ENCODE assay signal across 5 worm cellular contexts in genomic region chrIII:8867922-8868655, ce11.
TF ChIP-seq lines count a peak whose summit lies in the region.

No protein-coding gene starts in this region.

TF ChIP-seq in whole organism, L1 larva, 84 proteins besides CTCF, POLR2A, EP300 and RAD21 (continued from another document):
- TF ChIP-seq nhr-90 (tag; optimal IDR thresholded peaks at IDR 0.05; lab: Kevin White, UChicago; ENCODE audit: poor library complexity): peak; percentile 40
- peak; percentile 88 for TF ChIP-seq elt-2 (tag; optimal IDR thresholded peaks at IDR 0.05; lab: Kevin White, UChicago)
- TF ChIP-seq skn-1 (tag; optimal IDR thresholded peaks at IDR 0.05; lab: Kevin White, UChicago): peak; percentile 46
- peak; percentile 44 for TF ChIP-seq zip-4 (GFP tag; optimal IDR thresholded peaks at IDR 0.05; lab: Kevin White, UChicago)
- peak; percentile 7 for TF ChIP-seq lir-3 (tag; optimal IDR thresholded peaks at IDR 0.05; lab: Kevin White, UChicago; ENCODE audit: poor library complexity)
- TF ChIP-seq mdl-1 (tag; optimal IDR thresholded peaks at IDR 0.05; lab: Kevin White, UChicago): peak in 1 of 2 experiments; percentile 6
- peak; percentile 24; the same call in 1 of the 2 replicates for TF ChIP-seq nhr-19 (GFP tag; conservative IDR thresholded peaks at IDR 0.05; lab: Robert Waterston, UW)
- no peak for TF ChIP-seq jun-1 (tag; optimal IDR thresholded peaks at IDR 0.05; lab: Kevin White, UChicago)
- TF ChIP-seq unc-62 (GFP tag; optimal IDR thresholded peaks at IDR 0.05; lab: Kevin White, UChicago): no peak
- TF ChIP-seq blmp-1 (tag; optimal IDR thresholded peaks at IDR 0.05; lab: Kevin White, UChicago): peak; percentile 87
- TF ChIP-seq sup-37 (GFP tag; optimal IDR thresholded peaks at IDR 0.05; lab: Kevin White, UChicago): no peak
- TF ChIP-seq nhr-71 (tag; optimal IDR thresholded peaks at IDR 0.05; lab: Kevin White, UChicago): peak; percentile 69
- peak; percentile 74 for TF ChIP-seq nhr-20 (tag; optimal IDR thresholded peaks at IDR 0.05; lab: Kevin White, UChicago)

TF ChIP-seq in whole organism, L2 larva, 48 proteins besides CTCF, POLR2A, EP300 and RAD21 (continued from another document):
- TF ChIP-seq gmeb-1 (tag; optimal IDR thresholded peaks at IDR 0.05; lab: Kevin White, UChicago) (peak; percentile 47), snpc-4 (tag; optimal IDR thresholded peaks at IDR 0.05; lab: Kevin White, UChicago) (no peak), unc-55 (GFP tag; optimal IDR thresholded peaks at IDR 0.05; lab: Kevin White, UChicago) (no peak), fos-1 (tag; optimal IDR thresholded peaks at IDR 0.05; lab: Kevin White, UChicago) (peak; percentile 96), R02D3.7 (tag; optimal IDR thresholded peaks at IDR 0.05; lab: Kevin White, UChicago) (no peak), blmp-1 (tag; optimal IDR thresholded peaks at IDR 0.05; lab: Kevin White, UChicago; ENCODE audit: insufficient read depth) (peak; percentile 59), lsy-2 (tag; optimal IDR thresholded peaks at IDR 0.05; lab: Kevin White, UChicago) (peak in 1 of 2 experiments; percentile 52), mdl-1 (tag; optimal IDR thresholded peaks at IDR 0.05; lab: Kevin White, UChicago) (no peak), dmd-4 (tag; optimal IDR thresholded peaks at IDR 0.05; lab: Kevin White, UChicago) (no peak), ztf-1 (GFP tag; conservative IDR thresholded peaks at IDR 0.05; lab: Robert Waterston, UW) (no peak), nhr-23 (tag; optimal IDR thresholded peaks at IDR 0.05; lab: Kevin White, UChicago) (no peak), ama-1 (optimal IDR thresholded peaks at IDR 0.05; lab: Kevin White, UChicago) (peak; percentile 78), egl-27 (tag; optimal IDR thresholded peaks at IDR 0.05; lab: Kevin White, UChicago) (peak; percentile 31), nhr-21 (tag; optimal IDR thresholded peaks at IDR 0.05; lab: Kevin White, UChicago) (peak; percentile 51), aly-2 (tag; optimal IDR thresholded peaks at IDR 0.05; lab: Kevin White, UChicago) (no peak), lin-13 (GFP tag; optimal IDR thresholded peaks at IDR 0.05; lab: Kevin White, UChicago) (peak; percentile 3)

TF ChIP-seq in whole organism, L3 larva, 47 proteins besides CTCF, POLR2A, EP300 and RAD21 (continued from another document):
- TF ChIP-seq fos-1 (tag; optimal IDR thresholded peaks at IDR 0.05; lab: Kevin White, UChicago): no peak
- TF ChIP-seq ztf-4 (tag; optimal IDR thresholded peaks at IDR 0.05; lab: Kevin White, UChicago): no peak
- TF ChIP-seq mdl-1 (tag; optimal IDR thresholded peaks at IDR 0.05; lab: Kevin White, UChicago): no peak
- TF ChIP-seq nfya-1 (tag; optimal IDR thresholded peaks at IDR 0.05; lab: Kevin White, UChicago; ENCODE audit: insufficient read depth): peak; percentile 27
- no peak for TF ChIP-seq nhr-11 (tag; optimal IDR thresholded peaks at IDR 0.05; lab: Kevin White, UChicago)
- TF ChIP-seq R02D3.7 (tag; optimal IDR thresholded peaks at IDR 0.05; lab: Kevin White, UChicago): no peak
- peak; percentile 94 for TF ChIP-seq pqm-1 (tag; optimal IDR thresholded peaks at IDR 0.05; lab: Kevin White, UChicago)
- no peak for TF ChIP-seq nhr-12 (tag; optimal IDR thresholded peaks at IDR 0.05; lab: Kevin White, UChicago)
- TF ChIP-seq elt-3 (tag; optimal IDR thresholded peaks at IDR 0.05; lab: Kevin White, UChicago): peak in 1 of 3 experiments; percentile 73
- no peak for TF ChIP-seq unc-39 (tag; optimal IDR thresholded peaks at IDR 0.05; lab: Kevin White, UChicago)
- TF ChIP-seq ceh-16 (tag; optimal IDR thresholded peaks at IDR 0.05; lab: Kevin White, UChicago): no peak
- TF ChIP-seq nhr-25 (tag; optimal IDR thresholded peaks at IDR 0.05; lab: Kevin White, UChicago): peak; percentile 45
- TF ChIP-seq hmg-11 (tag; optimal IDR thresholded peaks at IDR 0.05; lab: Kevin White, UChicago): no peak
- no peak for TF ChIP-seq ZK546.5 (tag; optimal IDR thresholded peaks at IDR 0.05; lab: Kevin White, UChicago)
- no peak for TF ChIP-seq elt-1 (tag; optimal IDR thresholded peaks at IDR 0.05; lab: Kevin White, UChicago)
- TF ChIP-seq egl-27 (tag; optimal IDR thresholded peaks at IDR 0.05; lab: Kevin White, UChicago): no peak
- TF ChIP-seq nhr-28 (tag; optimal IDR thresholded peaks at IDR 0.05; lab: Kevin White, UChicago): no peak
- TF ChIP-seq lsy-12 (tag; optimal IDR thresholded peaks at IDR 0.05; lab: Kevin White, UChicago): no peak
- TF ChIP-seq ama-1 (optimal IDR thresholded peaks at IDR 0.05; lab: Kevin White, UChicago): peak; percentile 14
- no peak for TF ChIP-seq zag-1 (tag; optimal IDR thresholded peaks at IDR 0.05; lab: Kevin White, UChicago)
- TF ChIP-seq lin-15B (tag; optimal IDR thresholded peaks at IDR 0.05; lab: Kevin White, UChicago): no peak
- no peak for TF ChIP-seq daf-12 (tag; optimal IDR thresholded peaks at IDR 0.05; lab: Kevin White, UChicago)
- TF ChIP-seq eor-1 (tag; optimal IDR thresholded peaks at IDR 0.05; lab: Kevin White, UChicago): no peak
- TF ChIP-seq aly-2 (tag; optimal IDR thresholded peaks at IDR 0.05; lab: Kevin White, UChicago): no peak
- TF ChIP-seq sea-2 (GFP tag; optimal IDR thresholded peaks at IDR 0.05; lab: Kevin White, UChicago): no peak
- peak; percentile 51 for TF ChIP-seq ceh-28 (tag; optimal IDR thresholded peaks at IDR 0.05; lab: Kevin White, UChicago)
- TF ChIP-seq nhr-237 (tag; optimal IDR thresholded peaks at IDR 0.05; lab: Kevin White, UChicago): no peak
- TF ChIP-seq nhr-76 (tag; optimal IDR thresholded peaks at IDR 0.05; lab: Kevin White, UChicago): no peak
- no peak for TF ChIP-seq unc-62 (GFP tag; optimal IDR thresholded peaks at IDR 0.05; lab: Kevin White, UChicago)
- TF ChIP-seq egl-5 (tag; optimal IDR thresholded peaks at IDR 0.05; lab: Kevin White, UChicago): no peak

TF ChIP-seq in whole organism, L4 larva, 104 proteins besides CTCF, POLR2A, EP300 and RAD21 (continued from another document and continues in another):
- TF ChIP-seq nhr-28 (tag; optimal IDR thresholded peaks at IDR 0.05; lab: Kevin White, UChicago) (peak; percentile 95), lin-1 (GFP tag; IDR thresholded peaks at IDR 0.05; lab: Robert Waterston, UW) (no peak), dmd-6 (GFP tag; IDR thresholded peaks at IDR 0.05; lab: Robert Waterston, UW) (peak; percentile 91), pha-4 (GFP tag; IDR thresholded peaks at IDR 0.05; lab: Robert Waterston, UW) (no peak), pha-4 (tag; optimal IDR thresholded peaks at IDR 0.05; lab: Kevin White, UChicago) (no peak), mxl-3 (GFP tag; optimal IDR thresholded peaks at IDR 0.05; lab: Kevin White, UChicago) (peak; percentile 41), hlh-11 (tag; optimal IDR thresholded peaks at IDR 0.05; lab: Kevin White, UChicago) (peak; percentile 88), hlh-30 (tag; optimal IDR thresholded peaks at IDR 0.05; lab: Kevin White, UChicago; ENCODE audit: insufficient read depth) (peak; percentile 74), hif-1 (tag; optimal IDR thresholded peaks at IDR 0.05; lab: Kevin White, UChicago) (no peak), lsy-2 (tag; optimal IDR thresholded peaks at IDR 0.05; lab: Kevin White, UChicago) (peak in 1 of 2 experiments; percentile 70), mxl-2 (GFP tag; conservative IDR thresholded peaks at IDR 0.05; lab: Robert Waterston, UW) (no peak), ces-1 (GFP tag; optimal IDR thresholded peaks at IDR 0.05; lab: Kevin White, UChicago) (no peak), ZK337.2 (GFP tag; IDR thresholded peaks at IDR 0.05; lab: Robert Waterston, UW) (no peak), saeg-2 (GFP tag; IDR thresholded peaks at IDR 0.05; lab: Robert Waterston, UW) (no peak), nhr-25 (tag; optimal IDR thresholded peaks at IDR 0.05; lab: Kevin White, UChicago; ENCODE audit: borderline replicate concordance, insufficient read depth) (no peak), daf-8 (GFP tag; IDR thresholded peaks at IDR 0.05; lab: Robert Waterston, UW) (no peak), nhr-111 (GFP tag; optimal IDR thresholded peaks at IDR 0.05; lab: Kevin White, UChicago) (no peak), php-3 (GFP tag; IDR thresholded peaks at IDR 0.05; lab: Robert Waterston, UW) (no peak), ceh-44 (GFP tag; IDR thresholded peaks at IDR 0.05; lab: Robert Waterston, UW) (no peak), F37D6.2 (tag; optimal IDR thresholded peaks at IDR 0.05; lab: Kevin White, UChicago) (no peak), T20F7.1 (GFP tag; optimal IDR thresholded peaks at IDR 0.05; lab: Kevin White, UChicago) (peak; percentile 55), nhr-48 (tag; optimal IDR thresholded peaks at IDR 0.05; lab: Kevin White, UChicago) (no peak), daf-19 (GFP tag; conservative IDR thresholded peaks at IDR 0.05; lab: Robert Waterston, UW) (no peak), zip-2 (tag; optimal IDR thresholded peaks at IDR 0.05; lab: Kevin White, UChicago) (no peak), F44E2.7 (GFP tag; IDR thresholded peaks at IDR 0.05; lab: Robert Waterston, UW) (no peak), dve-1 (tag; optimal IDR thresholded peaks at IDR 0.05; lab: Kevin White, UChicago; ENCODE audit: insufficient read depth) (peak; percentile 93), nhr-77 (tag; optimal IDR thresholded peaks at IDR 0.05; lab: Kevin White, UChicago) (peak; percentile 84), madf-5 (GFP tag; IDR thresholded peaks at IDR 0.05; lab: Robert Waterston, UW) (no peak), F49E8.2 (tag; optimal IDR thresholded peaks at IDR 0.05; lab: Kevin White, UChicago; ENCODE audit: borderline replicate concordance) (no peak), snpc-4 (tag; optimal IDR thresholded peaks at IDR 0.05; lab: Kevin White, UChicago) (no peak), dpl-1 (GFP tag; optimal IDR thresholded peaks at IDR 0.05; lab: Kevin White, UChicago) (peak; percentile 33), rbr-2 (tag; optimal IDR thresholded peaks at IDR 0.05; lab: Kevin White, UChicago) (no peak), tra-1 (GFP tag; IDR thresholded peaks at IDR 0.05; lab: Robert Waterston, UW) (no peak), nhr-11 (tag; optimal IDR thresholded peaks at IDR 0.05; lab: Kevin White, UChicago) (peak; percentile 24), zip-11 (GFP tag; IDR thresholded peaks at IDR 0.05; lab: Robert Waterston, UW) (no peak), jun-1 (tag; optimal IDR thresholded peaks at IDR 0.05; lab: Kevin White, UChicago) (no peak), attf-4 (tag; optimal IDR thresholded peaks at IDR 0.05; lab: Kevin White, UChicago) (no peak), lin-38 (GFP tag; IDR thresholded peaks at IDR 0.05; lab: Robert Waterston, UW) (no peak), dmd-8 (GFP tag; IDR thresholded peaks at IDR 0.05; lab: Robert Waterston, UW) (0 out of 2 replicates have a peak, but pooled peaks have one; percentile 54), lin-13 (GFP tag; optimal IDR thresholded peaks at IDR 0.05; lab: Kevin White, UChicago) (peak; percentile 33), cey-2 (tag; optimal IDR thresholded peaks at IDR 0.05; lab: Kevin White, UChicago; ENCODE audit: borderline replicate concordance, insufficient read depth) (peak; percentile 27)

TF ChIP-seq in whole organism, young adult, 124 proteins besides CTCF, POLR2A, EP300 and RAD21 (continued from another document and continues in another):
- TF ChIP-seq nhr-90 (tag; optimal IDR thresholded peaks at IDR 0.05; lab: Kevin White, UChicago) (no peak), mxl-1 (tag; optimal IDR thresholded peaks at IDR 0.05; lab: Kevin White, UChicago) (no peak), nfyb-1 (GFP tag; IDR thresholded peaks at IDR 0.05; lab: Robert Waterston, UW) (no peak), mcd-1 (GFP tag; IDR thresholded peaks at IDR 0.05; lab: Robert Waterston, UW) (no peak), efl-1 (GFP tag; optimal IDR thresholded peaks at IDR 0.05; lab: Kevin White, UChicago) (no peak), ets-4 (GFP tag; optimal IDR thresholded peaks at IDR 0.05; lab: Kevin White, UChicago) (no peak), xnd-1 (tag; optimal IDR thresholded peaks at IDR 0.05; lab: Kevin White, UChicago) (no peak), ceh-27 (GFP tag; optimal IDR thresholded peaks at IDR 0.05; lab: Kevin White, UChicago) (no peak), ztf-3 (GFP tag; optimal IDR thresholded peaks at IDR 0.05; lab: Kevin White, UChicago) (no peak), T07F8.4 (tag; optimal IDR thresholded peaks at IDR 0.05; lab: Kevin White, UChicago) (no peak), sptf-2 (GFP tag; optimal IDR thresholded peaks at IDR 0.05; lab: Kevin White, UChicago) (no peak), rcor-1 (GFP tag; IDR thresholded peaks at IDR 0.05; lab: Robert Waterston, UW) (no peak), attf-3 (GFP tag; conservative IDR thresholded peaks at IDR 0.05; lab: Robert Waterston, UW) (no peak), die-1 (tag; optimal IDR thresholded peaks at IDR 0.05; lab: Kevin White, UChicago) (no peak), egrh-3 (GFP tag; IDR thresholded peaks at IDR 0.05; lab: Robert Waterston, UW) (no peak), lsy-27 (tag; optimal IDR thresholded peaks at IDR 0.05; lab: Kevin White, UChicago; ENCODE audit: borderline replicate concordance, insufficient read depth) (no peak), mel-28 (tag; optimal IDR thresholded peaks at IDR 0.05; lab: Kevin White, UChicago; ENCODE audit: borderline replicate concordance) (no peak), lin-26 (GFP tag; IDR thresholded peaks at IDR 0.05; lab: Robert Waterston, UW) (no peak), ekl-4 (GFP tag; IDR thresholded peaks at IDR 0.05; lab: Robert Waterston, UW) (no peak), ceh-100 (GFP tag; IDR thresholded peaks at IDR 0.05; lab: Robert Waterston, UW) (no peak), F23B12.7 (tag; optimal IDR thresholded peaks at IDR 0.05; lab: Kevin White, UChicago; ENCODE audit: insufficient read depth) (peak; percentile 12), nhr-27 (tag; optimal IDR thresholded peaks at IDR 0.05; lab: Kevin White, UChicago) (no peak), unc-62 (GFP tag; optimal IDR thresholded peaks at IDR 0.05; lab: Kevin White, UChicago) (peak; percentile 31), K12H6.12 (tag; optimal IDR thresholded peaks at IDR 0.05; lab: Kevin White, UChicago) (no peak), hmg-20 (GFP tag; IDR thresholded peaks at IDR 0.05; lab: Robert Waterston, UW) (no peak), hrde-1 (tag; optimal IDR thresholded peaks at IDR 0.05; lab: Kevin White, UChicago; ENCODE audit: borderline replicate concordance) (no peak), unc-130 (GFP tag; optimal IDR thresholded peaks at IDR 0.05; lab: Kevin White, UChicago) (no peak), rpc-1 (optimal IDR thresholded peaks at IDR 0.05; lab: Kevin White, UChicago) (no peak), rpc-1 (tag; optimal IDR thresholded peaks at IDR 0.05; lab: Kevin White, UChicago) (no peak), F39B2.1 (GFP tag; IDR thresholded peaks at IDR 0.05; lab: Robert Waterston, UW) (no peak), Y67H2A.10 (GFP tag; conservative IDR thresholded peaks at IDR 0.05; lab: Robert Waterston, UW) (no peak), nfya-2 (GFP tag; IDR thresholded peaks at IDR 0.05; lab: Robert Waterston, UW) (no peak), egl-44 (GFP tag; IDR thresholded peaks at IDR 0.05; lab: Robert Waterston, UW) (no peak), let-526 (GFP tag; IDR thresholded peaks at IDR 0.05; lab: Robert Waterston, UW) (no peak), lin-40 (tag; optimal IDR thresholded peaks at IDR 0.05; lab: Kevin White, UChicago) (peak; percentile 40), nhr-120 (GFP tag; IDR thresholded peaks at IDR 0.05; lab: Robert Waterston, UW) (no peak), Y79H2A.3 (GFP tag; conservative IDR thresholded peaks at IDR 0.05; lab: Robert Waterston, UW) (no peak), ztf-18 (tag; optimal IDR thresholded peaks at IDR 0.05; lab: Kevin White, UChicago) (no peak), repo-1 (tag; optimal IDR thresholded peaks at IDR 0.05; lab: Kevin White, UChicago) (no peak), zfh-2 (GFP tag; conservative IDR thresholded peaks at IDR 0.05; lab: Robert Waterston, UW) (no peak), Y53G8AR.9 (GFP tag; conservative IDR thresholded peaks at IDR 0.05; lab: Robert Waterston, UW) (no peak), dox-1 (GFP tag; IDR thresholded peaks at IDR 0.05; lab: Robert Waterston, UW) (no peak), F57A8.1 (GFP tag; optimal IDR thresholded peaks at IDR 0.05; lab: Kevin White, UChicago) (no peak), him-1 (tag; optimal IDR thresholded peaks at IDR 0.05; lab: Kevin White, UChicago) (no peak), lag-1 (GFP tag; IDR thresholded peaks at IDR 0.05; lab: Robert Waterston, UW) (no peak), F10E7.11 (tag; optimal IDR thresholded peaks at IDR 0.05; lab: Kevin White, UChicago) (no peak), pbrm-1 (GFP tag; IDR thresholded peaks at IDR 0.05; lab: Robert Waterston, UW) (no peak), akir-1 (GFP tag; optimal IDR thresholded peaks at IDR 0.05; lab: Kevin White, UChicago) (no peak), attf-5 (GFP tag; optimal IDR thresholded peaks at IDR 0.05; lab: Kevin White, UChicago) (peak; percentile 39)
